Worm (Caenorhabditis elegans) whole organism, L2 larva: ENCODE measurements around the gene C03C10.7.
A peak's percentile ranks its signal among the peaks of the same experiment; 100 is the strongest.

Experiments
- C34F6.9 ChIP-seq: fragments of 150-350 bp; optimal IDR thresholded peaks from 2 replicates; lab custom pipeline; 2014; ENCODE audit warnings: missing biosample characterization, missing genetic modification characterization
- F13H6.1 ChIP-seq: sonication (generic microtip); optimal IDR thresholded peaks from 2 replicates; lab custom pipeline; 2016; ENCODE audit warnings: missing genetic modification characterization, missing compliant biosample characterization
- R02D3.7 ChIP-seq: fragments of 150-350 bp; optimal IDR thresholded peaks from 2 replicates; lab custom pipeline; 2014; ENCODE audit warnings: missing biosample characterization, missing genetic modification characterization
- Y55F3AM.14 ChIP-seq: fragments of 200-800 bp; sonication (Bioruptor generic); optimal IDR thresholded peaks from 2 replicates; lab custom pipeline; 2018; ENCODE audit warnings: mild to moderate bottlenecking, missing genetic modification characterization, missing compliant biosample characterization
- ZK546.5 ChIP-seq: sonication (generic microtip); optimal IDR thresholded peaks from 2 replicates; lab custom pipeline; 2017; ENCODE audit warnings: missing biosample characterization, missing genetic modification characterization
- alr-1 ChIP-seq: fragments of 150-350 bp; optimal IDR thresholded peaks from 2 replicates; lab custom pipeline; 2014; ENCODE audit warnings: missing biosample characterization, missing genetic modification characterization
- aly-2 ChIP-seq: fragments of 150-350 bp; optimal IDR thresholded peaks from 2 replicates; lab custom pipeline; 2014; ENCODE audit warnings: missing biosample characterization, missing genetic modification characterization
- ama-1 ChIP-seq: fragments of 150-350 bp; optimal IDR thresholded peaks from 2 replicates; lab custom pipeline; 2018; ENCODE audit warnings: inconsistent platforms
- ceh-16 ChIP-seq: fragments of 150-350 bp; optimal IDR thresholded peaks from 2 replicates; lab custom pipeline; 2014; ENCODE audit warnings: missing biosample characterization, missing genetic modification characterization
- crh-2 ChIP-seq: sonication (generic microtip); optimal IDR thresholded peaks from 2 replicates; lab custom pipeline; 2017; ENCODE audit warnings: missing biosample characterization, missing genetic modification characterization
- dmd-4 ChIP-seq: sonication (generic microtip); optimal IDR thresholded peaks from 2 replicates; lab custom pipeline; 2017; ENCODE audit warnings: missing biosample characterization, missing genetic modification characterization
- egl-27 ChIP-seq: sonication (generic microtip); optimal IDR thresholded peaks from 3 replicates; lab custom pipeline; 2017; ENCODE audit warnings: missing biosample characterization, missing genetic modification reagents, missing genetic modification characterization
- elt-3 ChIP-seq: sonication (generic microtip); optimal IDR thresholded peaks from 2 replicates; lab custom pipeline; 2017; ENCODE audit warnings: missing biosample characterization, missing genetic modification characterization
- gmeb-1 ChIP-seq: fragments of 150-350 bp; optimal IDR thresholded peaks from 2 replicates; lab custom pipeline; 2014; ENCODE audit warnings: missing biosample characterization, missing genetic modification characterization
- lin-13 ChIP-seq: fragments of 150-350 bp; optimal IDR thresholded peaks from 2 replicates; lab custom pipeline; 2014; ENCODE audit warnings: missing biosample characterization, missing genetic modification reagents, missing genetic modification characterization
- lsy-2 ChIP-seq, 2 experiments: fragments of 150-350 bp in 1 of 2; sonication (generic microtip) in 1 of 2; optimal IDR thresholded peaks; 2 replicates each; lab custom pipeline; 2014 to 2017; ENCODE audit warnings: missing biosample characterization in 2 of 2, missing genetic modification characterization in 2 of 2
- mab-5 ChIP-seq: fragments of 150-350 bp; optimal IDR thresholded peaks from 2 replicates; lab custom pipeline; 2014; ENCODE audit warnings: missing biosample characterization, missing genetic modification characterization
- mbf-1 ChIP-seq: sonication (generic microtip); optimal IDR thresholded peaks from 2 replicates; lab custom pipeline; 2017; ENCODE audit warnings: missing biosample characterization, missing genetic modification characterization
- mdl-1 ChIP-seq, 2 experiments: fragments of 150-350 bp in 1 of 2; sonication (generic microtip) in 1 of 2; optimal IDR thresholded peaks; 2 replicates each; lab custom pipeline; 2017; ENCODE audit warnings: missing biosample characterization in 2 of 2, missing genetic modification characterization in 2 of 2
- nhr-10 ChIP-seq: sonication (generic microtip); optimal IDR thresholded peaks from 2 replicates; lab custom pipeline; 2017; ENCODE audit warnings: missing biosample characterization, missing genetic modification characterization
- nhr-11 ChIP-seq: fragments of 150-350 bp; optimal IDR thresholded peaks from 2 replicates; lab custom pipeline; 2014; ENCODE audit warnings: missing biosample characterization, missing genetic modification characterization
- nhr-12 ChIP-seq: fragments of 150-350 bp; optimal IDR thresholded peaks from 2 replicates; lab custom pipeline; 2014; ENCODE audit warnings: missing biosample characterization, missing genetic modification characterization
- nhr-129 ChIP-seq: fragments of 150-350 bp; optimal IDR thresholded peaks from 2 replicates; lab custom pipeline; 2014; ENCODE audit warnings: missing biosample characterization, missing genetic modification characterization
- nhr-23 ChIP-seq: fragments of 150-350 bp; optimal IDR thresholded peaks from 2 replicates; lab custom pipeline; 2014; ENCODE audit warnings: missing biosample characterization, missing genetic modification reagents, missing genetic modification characterization
- nhr-237 ChIP-seq: fragments of 150-350 bp; optimal IDR thresholded peaks from 2 replicates; lab custom pipeline; 2014; ENCODE audit warnings: missing biosample characterization, missing genetic modification characterization
- nhr-25 ChIP-seq: fragments of 150-350 bp; sonication (generic microtip); optimal IDR thresholded peaks from 3 replicates; lab custom pipeline; 2014; ENCODE audit warnings: missing biosample characterization, missing genetic modification characterization
- nhr-6 ChIP-seq: fragments of 150-350 bp; optimal IDR thresholded peaks from 2 replicates; lab custom pipeline; 2014; ENCODE audit warnings: missing biosample characterization, missing genetic modification characterization
- nhr-77 ChIP-seq: fragments of 150-350 bp; optimal IDR thresholded peaks from 2 replicates; lab custom pipeline; 2014; ENCODE audit warnings: missing biosample characterization, missing genetic modification characterization
- peb-1 ChIP-seq: fragments of 150-350 bp; optimal IDR thresholded peaks from 2 replicates; lab custom pipeline; 2014; ENCODE audit warnings: missing biosample characterization, missing genetic modification characterization
- sma-9 ChIP-seq, 2 experiments: fragments of 150-350 bp in 1 of 2; sonication (generic microtip) in 1 of 2; optimal IDR thresholded peaks; 2 replicates each; lab custom pipeline; 2014 to 2016; ENCODE audit warnings: missing genetic modification characterization in 2 of 2, mild to moderate bottlenecking in 1 of 2, missing biosample characterization in 1 of 2, missing compliant biosample characterization in 1 of 2, missing genetic modification reagents in 1 of 2, moderate library complexity in 1 of 2
- unc-39 ChIP-seq: fragments of 150-350 bp; optimal IDR thresholded peaks from 2 replicates; lab custom pipeline; 2014; ENCODE audit warnings: missing biosample characterization, missing genetic modification characterization
- unc-55 ChIP-seq: fragments of 150-350 bp; sonication (generic microtip); optimal IDR thresholded peaks from 3 replicates; lab custom pipeline; 2014; ENCODE audit warnings: missing biosample characterization, missing genetic modification reagents, missing genetic modification characterization
- unc-62 ChIP-seq: fragments of 150-350 bp; optimal IDR thresholded peaks from 2 replicates; lab custom pipeline; 2014; ENCODE audit warnings: missing biosample characterization, missing genetic modification reagents, missing genetic modification characterization
- zag-1 ChIP-seq: fragments of 150-350 bp; optimal IDR thresholded peaks from 2 replicates; lab custom pipeline; 2014; ENCODE audit warnings: missing biosample characterization, missing genetic modification characterization
- ztf-1 ChIP-seq: fragments of 200-800 bp; sonication (Bioruptor generic); conservative IDR thresholded peaks from 2 replicates; pipeline ENCODE4 v1.3.6; 2022; ENCODE audit warnings: missing genetic modification characterization, missing compliant biosample characterization
- ztf-11 ChIP-seq: sonication (generic microtip); optimal IDR thresholded peaks from 2 replicates; lab custom pipeline; 2017; ENCODE audit warnings: missing biosample characterization, missing genetic modification characterization
- ztf-4 ChIP-seq: fragments of 150-350 bp; optimal IDR thresholded peaks from 2 replicates; lab custom pipeline; 2014; ENCODE audit warnings: missing biosample characterization, missing genetic modification characterization

The C03C10.7 gene

DNA sequence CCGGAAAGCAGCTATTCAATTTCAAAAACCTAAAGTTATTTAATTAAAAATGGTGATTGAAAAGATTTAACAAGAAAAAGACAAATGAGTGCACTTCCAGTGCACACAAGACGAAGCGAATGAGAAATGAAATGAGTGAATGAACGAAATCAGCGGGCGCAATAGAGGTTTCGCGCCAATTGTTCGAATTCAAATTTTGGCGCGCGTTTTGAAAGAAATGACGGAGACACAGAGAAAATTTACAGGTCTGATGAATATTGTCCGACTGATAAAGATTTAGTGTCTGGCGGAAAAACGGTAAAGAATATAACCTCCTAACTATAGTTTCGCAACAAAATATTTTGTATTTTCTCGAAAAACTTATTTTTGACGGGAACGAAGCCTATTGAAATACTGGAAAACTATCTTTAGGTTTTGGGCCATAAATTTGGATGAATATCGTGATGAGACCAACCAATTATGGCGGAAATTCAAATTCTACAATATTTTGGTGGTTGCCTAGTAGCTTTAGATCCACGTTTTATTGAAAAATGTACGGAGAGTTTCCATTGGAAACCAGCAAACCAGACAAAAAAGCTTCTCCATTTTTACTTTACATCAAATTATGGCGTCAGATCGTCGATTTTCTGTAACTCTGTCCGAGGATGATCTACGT lies at the start of gene C03C10.7:
Gene C03C10.7 (plus strand): TSS at position 605 of the 655 bp plus-strand sequence.
- TF ChIP-seq ztf-11 (tag; lab: Kevin White, UChicago) (no peak), elt-3 (tag; lab: Kevin White, UChicago) (no peak), nhr-11 (tag; lab: Kevin White, UChicago) (no peak), nhr-237 (tag; lab: Kevin White, UChicago) (no peak), nhr-10 (tag; lab: Kevin White, UChicago) (no peak), zag-1 (tag; lab: Kevin White, UChicago) (no peak), gmeb-1 (tag; lab: Kevin White, UChicago) (no peak), unc-62 (GFP tag; lab: Kevin White, UChicago) (no peak), sma-9 (GFP tag; optimal IDR thresholded peaks at IDR 0.05; lab: Kevin White, UChicago) (no peak), sma-9 (tag; optimal IDR thresholded peaks at IDR 0.05; lab: Kevin White, UChicago) (no peak), ztf-1 (no peak), nhr-23 (tag; lab: Kevin White, UChicago) (no peak), mbf-1 (tag; lab: Kevin White, UChicago) (no peak), nhr-25 (tag; lab: Kevin White, UChicago) (no peak), unc-55 (GFP tag; lab: Kevin White, UChicago) (no peak), mdl-1 (tag; optimal IDR thresholded peaks at IDR 0.05; lab: Kevin White, UChicago) (no peak), alr-1 (tag; lab: Kevin White, UChicago) (no peak), nhr-77 (tag; lab: Kevin White, UChicago) (no peak)

DNA sequence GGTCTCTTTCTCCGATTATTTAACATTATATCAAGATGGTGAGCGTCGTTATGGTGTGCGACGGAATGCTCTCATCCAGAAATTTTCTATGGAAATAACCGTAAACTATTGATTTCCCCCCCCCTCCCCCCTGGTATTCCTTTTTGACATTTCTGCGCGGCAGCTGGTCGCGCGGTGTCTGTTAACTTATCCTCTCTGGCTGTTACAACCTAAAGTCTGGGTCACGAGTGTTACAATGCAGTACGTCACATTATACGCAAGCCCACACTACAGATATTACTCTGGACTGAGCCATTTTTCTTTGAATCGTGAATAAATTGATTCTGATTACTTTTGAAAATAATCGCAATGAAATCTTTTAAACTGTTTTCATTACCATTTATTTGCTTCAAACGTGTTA lies 46.7 kb upstream of the C03C10.7 start:
- TF ChIP-seq ztf-11 (tag; lab: Kevin White, UChicago) = no peak
- no peak for TF ChIP-seq ceh-16 (tag; lab: Kevin White, UChicago)
- TF ChIP-seq zag-1 (tag; lab: Kevin White, UChicago) = no peak
- no peak for TF ChIP-seq unc-62 (GFP tag; lab: Kevin White, UChicago)
- no peak for TF ChIP-seq ztf-4 (tag; lab: Kevin White, UChicago)
- TF ChIP-seq nhr-23 (tag; lab: Kevin White, UChicago) = no peak
- no peak for TF ChIP-seq nhr-12
- no peak for TF ChIP-seq nhr-6 (tag; lab: Kevin White, UChicago)
- no peak for TF ChIP-seq nhr-10 (tag; lab: Kevin White, UChicago)
- TF ChIP-seq nhr-129 (tag; lab: Kevin White, UChicago) = no peak
- TF ChIP-seq unc-39 = no peak
- no peak for TF ChIP-seq ztf-1
- TF ChIP-seq ama-1 (lab: Kevin White, UChicago) = no peak
- TF ChIP-seq ZK546.5 (tag; lab: Kevin White, UChicago) = no peak
- no peak for TF ChIP-seq Y55F3AM.14 (GFP tag; lab: Kevin White, UChicago)
- TF ChIP-seq unc-55 (GFP tag; lab: Kevin White, UChicago) = no peak

DNA sequence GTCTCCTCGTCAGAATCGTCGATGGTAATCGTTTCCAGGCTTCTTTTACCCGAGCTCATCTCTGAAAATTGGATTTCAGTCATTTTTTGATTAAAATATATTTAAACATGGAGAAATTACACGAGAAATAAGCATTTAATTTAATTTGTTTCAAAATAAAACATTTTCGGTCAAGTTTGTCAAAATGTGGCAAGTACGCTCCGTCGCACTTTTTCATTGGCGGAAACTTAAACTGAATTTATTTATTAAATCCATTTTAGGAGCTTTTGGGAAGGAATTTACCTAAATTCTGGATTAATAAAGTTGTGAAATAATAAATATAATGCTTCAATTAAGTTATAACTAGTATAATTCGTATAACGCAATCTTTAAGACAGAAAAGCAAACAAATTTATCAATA lies 38.0 kb upstream of the C03C10.7 start, which contains the start of gene rcq-5:
Gene rcq-5 (minus strand): TSS at position 83 of the 400 bp plus-strand sequence.
- TF ChIP-seq crh-2 (tag; lab: Kevin White, UChicago) = no peak
- no peak for TF ChIP-seq mab-5 (tag; lab: Kevin White, UChicago)
- no peak for TF ChIP-seq peb-1
- peak; percentile 18 for TF ChIP-seq lin-13 (GFP tag; lab: Kevin White, UChicago)
- TF ChIP-seq nhr-10 (tag; lab: Kevin White, UChicago) = no peak
- no peak for TF ChIP-seq dmd-4 (tag; lab: Kevin White, UChicago)
- no peak for TF ChIP-seq egl-27 (tag; lab: Kevin White, UChicago)
- no peak for TF ChIP-seq nhr-77 (tag; lab: Kevin White, UChicago)
- TF ChIP-seq aly-2 (tag; lab: Kevin White, UChicago) = no peak
- peak; percentile 42 for TF ChIP-seq C34F6.9 (tag; lab: Kevin White, UChicago)
- no peak for TF ChIP-seq nhr-237 (tag; lab: Kevin White, UChicago)
- no peak for TF ChIP-seq nhr-129 (tag; lab: Kevin White, UChicago)
- peak; percentile 66 for TF ChIP-seq unc-55 (GFP tag; lab: Kevin White, UChicago)
- TF ChIP-seq lsy-2 (tag; optimal IDR thresholded peaks at IDR 0.05; lab: Kevin White, UChicago) = peak in 1 of 2 experiments; percentile 49
- no peak for TF ChIP-seq R02D3.7
- no peak for TF ChIP-seq F13H6.1 (tag; lab: Kevin White, UChicago)
- TF ChIP-seq Y55F3AM.14 (GFP tag; lab: Kevin White, UChicago) = no peak
- TF ChIP-seq gmeb-1 (tag; lab: Kevin White, UChicago) = peak; percentile 89
